Worm (Caenorhabditis elegans): ENCODE data around the gene acbp-3.

acbp-3 gene

DNA sequence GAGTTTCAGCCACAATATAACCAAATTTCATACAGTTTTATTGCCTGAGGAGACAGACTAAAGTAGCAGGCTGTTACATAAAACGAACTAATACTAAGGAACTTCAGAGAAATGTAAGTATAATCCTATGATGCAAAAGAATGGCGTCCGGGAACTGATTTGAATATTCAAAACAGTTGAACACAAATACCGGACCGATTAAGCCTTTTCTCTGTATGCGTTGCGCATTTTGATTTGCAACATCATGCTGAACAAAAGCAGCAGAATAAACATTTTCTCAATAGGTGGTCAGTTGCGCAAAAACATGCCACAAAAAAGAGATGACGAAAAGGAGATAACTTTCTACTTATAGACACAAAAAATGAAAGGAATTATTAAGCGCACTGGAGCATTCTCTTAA, 21.0 kb downstream of the acbp-3 start:
- no peak for TF ChIP-seq mdl-1 (tag; optimal IDR thresholded peaks at IDR 0.05)
- no peak for TF ChIP-seq lin-35 (GFP tag; optimal IDR thresholded peaks at IDR 0.05)
- no peak for TF ChIP-seq fkh-4 (tag; optimal IDR thresholded peaks at IDR 0.05; ENCODE audit: borderline replicate concordance)
- no peak for TF ChIP-seq C04F5.9 (tag; optimal IDR thresholded peaks at IDR 0.05)
- no peak for TF ChIP-seq nhr-90 (tag; optimal IDR thresholded peaks at IDR 0.05; ENCODE audit: poor library complexity)
- no peak for TF ChIP-seq efl-1 (optimal IDR thresholded peaks at IDR 0.05)
- no peak for TF ChIP-seq efl-1 (GFP tag; optimal IDR thresholded peaks at IDR 0.05 in 1 of 2)
- no peak for TF ChIP-seq sup-37 (GFP tag; optimal IDR thresholded peaks at IDR 0.05)
- no peak for TF ChIP-seq tlp-1 (tag; optimal IDR thresholded peaks at IDR 0.05)
- no peak for TF ChIP-seq aly-2 (tag; optimal IDR thresholded peaks at IDR 0.05)
- TF ChIP-seq alr-1 (tag; optimal IDR thresholded peaks at IDR 0.05; ENCODE audit: borderline replicate concordance): no peak

ce11 chrX:10927136-10927535, 24.1 kb downstream of the acbp-3 start:
- TF ChIP-seq fos-1 (tag; optimal IDR thresholded peaks at IDR 0.05) (no peak), irx-1 (tag; optimal IDR thresholded peaks at IDR 0.05) (no peak), F16B12.6 (tag; optimal IDR thresholded peaks at IDR 0.05) (no peak), unc-130 (tag; optimal IDR thresholded peaks at IDR 0.05) (no peak), sup-37 (GFP tag; optimal IDR thresholded peaks at IDR 0.05) (no peak), pag-3 (tag; optimal IDR thresholded peaks at IDR 0.05; ENCODE audit: borderline replicate concordance, insufficient read depth) (no peak), unc-98 (GFP tag; IDR thresholded peaks at IDR 0.05) (no peak), blmp-1 (tag; optimal IDR thresholded peaks at IDR 0.05) (no peak), lir-3 (tag; optimal IDR thresholded peaks at IDR 0.05; ENCODE audit: poor library complexity) (no peak), hpl-2 (GFP tag; optimal IDR thresholded peaks at IDR 0.05) (no peak), nhr-237 (tag; optimal IDR thresholded peaks at IDR 0.05) (no peak), mab-9 (GFP tag; IDR thresholded peaks at IDR 0.05) (no peak), zag-1 (tag; optimal IDR thresholded peaks at IDR 0.05) (no peak), fkh-8 (tag; optimal IDR thresholded peaks at IDR 0.05) (no peak), C16A3.4 (tag; optimal IDR thresholded peaks at IDR 0.05) (no peak), egl-27 (tag; optimal IDR thresholded peaks at IDR 0.05) (no peak), pax-3 (tag; optimal IDR thresholded peaks at IDR 0.05) (no peak), sptf-1 (tag; optimal IDR thresholded peaks at IDR 0.05) (no peak), ces-1 (GFP tag; optimal IDR thresholded peaks at IDR 0.05) (no peak), snpc-4 (tag; optimal IDR thresholded peaks at IDR 0.05) (no peak)

DNA sequence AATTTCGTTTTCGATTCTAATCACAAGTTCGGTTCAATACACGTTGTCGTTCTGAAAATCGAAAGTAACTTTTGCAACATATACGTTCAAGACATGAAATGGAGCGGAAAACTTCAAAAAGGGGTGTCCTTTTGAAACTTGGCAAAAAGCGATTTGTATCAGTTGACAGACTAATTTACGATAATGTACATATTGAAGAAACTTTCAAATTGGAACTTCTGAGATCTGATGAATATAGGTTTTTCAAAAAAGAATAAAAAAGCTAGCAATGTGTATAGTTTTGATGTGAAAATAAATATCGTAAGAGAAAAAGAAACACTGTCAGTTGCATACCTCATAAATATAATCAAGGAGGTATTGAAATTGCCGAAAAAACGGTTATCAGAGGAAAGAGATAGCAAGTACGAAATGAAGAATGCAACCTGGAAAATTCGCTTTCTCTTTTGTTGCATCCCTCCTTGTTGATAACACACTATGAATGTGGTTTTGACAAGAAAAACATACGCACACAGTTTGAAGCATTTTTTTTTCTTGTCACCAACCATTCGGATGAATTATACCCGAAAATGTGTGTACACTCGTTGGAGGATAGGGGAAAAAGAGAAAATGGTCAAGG, 26.0 kb downstream of the acbp-3 start, which contains the start of gene dgn-1:
TSS of gene dgn-1 (minus strand) at position 51 of the 616 bp plus-strand sequence.
- no peak for TF ChIP-seq nhr-28 (tag; optimal IDR thresholded peaks at IDR 0.05)
- peak; percentile 58 for TF ChIP-seq elt-2 (tag; optimal IDR thresholded peaks at IDR 0.05)
- TF ChIP-seq ces-1 (GFP tag; optimal IDR thresholded peaks at IDR 0.05): no peak
- no peak for TF ChIP-seq egl-13 (tag; optimal IDR thresholded peaks at IDR 0.05)
- TF ChIP-seq C04F5.9 (tag; optimal IDR thresholded peaks at IDR 0.05): no peak
- TF ChIP-seq nhr-20 (tag; optimal IDR thresholded peaks at IDR 0.05): peak; percentile 1
- TF ChIP-seq ama-1 (optimal IDR thresholded peaks at IDR 0.05): no peak
- TF ChIP-seq ceh-63 (GFP tag; optimal IDR thresholded peaks at IDR 0.05): no peak
- peak; percentile 46 for TF ChIP-seq lin-14 (GFP tag; optimal IDR thresholded peaks at IDR 0.05)
- peak; percentile 37 for TF ChIP-seq pqm-1 (tag; optimal IDR thresholded peaks at IDR 0.05)
- no peak for TF ChIP-seq ceh-88 (GFP tag; IDR thresholded peaks at IDR 0.05)
- no peak for TF ChIP-seq egl-27 (tag; optimal IDR thresholded peaks at IDR 0.05)
- TF ChIP-seq nhr-12 (tag; optimal IDR thresholded peaks at IDR 0.05): no peak
- TF ChIP-seq lin-35 (GFP tag; optimal IDR thresholded peaks at IDR 0.05): peak in 1 of 2 experiments; percentile 12
- TF ChIP-seq mef-2 (tag; optimal IDR thresholded peaks at IDR 0.05): no peak
- no peak for TF ChIP-seq unc-130 (tag; optimal IDR thresholded peaks at IDR 0.05)
- no peak for TF ChIP-seq mdl-1 (tag; optimal IDR thresholded peaks at IDR 0.05)
- TF ChIP-seq sup-37 (GFP tag; optimal IDR thresholded peaks at IDR 0.05): no peak
- no peak for TF ChIP-seq lsy-2 (tag; optimal IDR thresholded peaks at IDR 0.05)
- no peak for TF ChIP-seq efl-3 (GFP tag; optimal IDR thresholded peaks at IDR 0.05)
- peak; percentile 66 for TF ChIP-seq blmp-1 (tag; optimal IDR thresholded peaks at IDR 0.05)
- no peak for TF ChIP-seq nhr-19 (GFP tag; conservative IDR thresholded peaks at IDR 0.05)
- no peak for TF ChIP-seq nhr-237 (tag; optimal IDR thresholded peaks at IDR 0.05)
- TF ChIP-seq zip-4 (GFP tag; optimal IDR thresholded peaks at IDR 0.05): no peak
